Worm (Caenorhabditis elegans) whole organism, L1 larva: ENCODE data around the gene emre-1.

Source experiments
- C04F5.9 ChIP-seq: sonication (generic microtip); optimal IDR thresholded peaks from 2 replicates; lab custom pipeline; 2016; ENCODE audit warnings: missing genetic modification characterization, missing compliant biosample characterization
- C16A3.4 ChIP-seq: fragments of 150-350 bp; optimal IDR thresholded peaks from 2 replicates; lab custom pipeline; 2014; ENCODE audit warnings: missing biosample characterization, missing genetic modification characterization
- aha-1 ChIP-seq: fragments of 150-350 bp; optimal IDR thresholded peaks from 2 replicates; lab custom pipeline; 2014; ENCODE audit warnings: missing biosample characterization, missing genetic modification characterization
- aly-2 ChIP-seq: fragments of 150-350 bp; optimal IDR thresholded peaks from 2 replicates; lab custom pipeline; 2014; ENCODE audit warnings: missing biosample characterization, missing genetic modification characterization
- ama-1 ChIP-seq: fragments of 150-350 bp; optimal IDR thresholded peaks from 2 replicates; lab custom pipeline; 2014
- blmp-1 ChIP-seq: fragments of 150-350 bp; optimal IDR thresholded peaks from 2 replicates; lab custom pipeline; 2014; ENCODE audit warnings: missing biosample characterization, missing genetic modification characterization
- ceh-82 ChIP-seq, 3 experiments: fragments of 150-350 bp in 1 of 3; sonication (generic microtip) in 2 of 3; optimal IDR thresholded peaks; 2 replicates each; lab custom pipeline; 2014 to 2017; ENCODE audit warnings: missing biosample characterization in 3 of 3, missing genetic modification characterization in 3 of 3
- ces-1 ChIP-seq: fragments of 150-350 bp; optimal IDR thresholded peaks from 2 replicates; lab custom pipeline; 2014; ENCODE audit warnings: missing biosample characterization, missing genetic modification reagents, missing genetic modification characterization
- dsc-1 ChIP-seq: sonication (generic microtip); optimal IDR thresholded peaks from 2 replicates; lab custom pipeline; 2016; ENCODE audit warnings: mild to moderate bottlenecking, missing genetic modification characterization, missing compliant biosample characterization
- efl-1 ChIP-seq, 4 experiments: fragments of 150-350 bp; optimal IDR thresholded peaks in 3 of 4; peaks in 1 of 4; 1 replicate in 1 of 4; 2 replicates in 3 of 4; lab custom pipeline; 2014; ENCODE audit warnings: missing biosample characterization in 2 of 4, missing genetic modification characterization in 2 of 4, missing genetic modification reagents in 2 of 4
- fkh-4 ChIP-seq: sonication (generic microtip); optimal IDR thresholded peaks from 2 replicates; lab custom pipeline; 2016; ENCODE audit warnings: missing compliant biosample characterization, missing genetic modification characterization, borderline replicate concordance
- fkh-8 ChIP-seq: sonication (generic microtip); optimal IDR thresholded peaks from 2 replicates; lab custom pipeline; 2016; ENCODE audit warnings: mild to moderate bottlenecking, missing genetic modification characterization, missing compliant biosample characterization
- fos-1 ChIP-seq: fragments of 150-350 bp; optimal IDR thresholded peaks from 2 replicates; lab custom pipeline; 2014; ENCODE audit warnings: missing biosample characterization, missing genetic modification characterization
- grh-1 ChIP-seq: fragments of 200-800 bp; sonication (Bioruptor generic); IDR thresholded peaks from 2 replicates; pipeline ENCODE4 v1.3.6; 2022; ENCODE audit warnings: missing genetic modification reagents, missing genetic modification characterization, missing compliant biosample characterization
- hlh-17 ChIP-seq: fragments of 200-800 bp; sonication (Bioruptor generic); optimal IDR thresholded peaks from 2 replicates; lab custom pipeline; 2018; ENCODE audit warnings: missing genetic modification characterization, mild to moderate bottlenecking, missing compliant biosample characterization, moderate library complexity, borderline replicate concordance
- lin-14 ChIP-seq: fragments of 200-800 bp; sonication (Bioruptor generic); optimal IDR thresholded peaks from 2 replicates; lab custom pipeline; 2018; ENCODE audit warnings: mild to moderate bottlenecking, missing genetic modification characterization, moderate library complexity, missing compliant biosample characterization
- lin-35 ChIP-seq, 2 experiments: fragments of 150-350 bp; optimal IDR thresholded peaks; 2 replicates each; lab custom pipeline; 2014; ENCODE audit warnings: missing biosample characterization in 2 of 2, missing genetic modification characterization in 2 of 2, missing genetic modification reagents in 2 of 2
- lsy-2 ChIP-seq, 2 experiments: fragments of 150-350 bp; optimal IDR thresholded peaks; 2 replicates each; lab custom pipeline; 2014; ENCODE audit warnings: missing biosample characterization in 2 of 2, missing genetic modification characterization in 2 of 2
- mab-9 ChIP-seq: fragments of 200-800 bp; sonication (Bioruptor generic); IDR thresholded peaks from 2 replicates; pipeline ENCODE4 v1.3.6; 2022; ENCODE audit warnings: missing genetic modification reagents, missing genetic modification characterization, missing compliant biosample characterization
- mef-2 ChIP-seq: fragments of 150-350 bp; optimal IDR thresholded peaks from 2 replicates; lab custom pipeline; 2014; ENCODE audit warnings: missing biosample characterization, missing genetic modification characterization
- mep-1 ChIP-seq: fragments of 150-350 bp; optimal IDR thresholded peaks from 2 replicates; lab custom pipeline; 2014; ENCODE audit warnings: missing biosample characterization, missing genetic modification characterization
- nhr-12 ChIP-seq: sonication (generic microtip); optimal IDR thresholded peaks from 2 replicates; lab custom pipeline; 2017; ENCODE audit warnings: missing biosample characterization, missing genetic modification characterization
- nhr-19 ChIP-seq: fragments of 200-800 bp; sonication (Bioruptor generic); conservative IDR thresholded peaks from 2 replicates; pipeline ENCODE4 v1.3.6; 2022; ENCODE audit warnings: missing genetic modification characterization, missing compliant biosample characterization
- nhr-20 ChIP-seq: sonication (generic microtip); optimal IDR thresholded peaks from 2 replicates; lab custom pipeline; 2016; ENCODE audit warnings: mild to moderate bottlenecking, missing genetic modification characterization, missing compliant biosample characterization
- nhr-47 ChIP-seq: sonication (generic microtip); optimal IDR thresholded peaks from 2 replicates; lab custom pipeline; 2016; ENCODE audit warnings: mild to moderate bottlenecking, missing genetic modification characterization, moderate library complexity, missing compliant biosample characterization
- nhr-71 ChIP-seq: sonication (generic microtip); optimal IDR thresholded peaks from 2 replicates; lab custom pipeline; 2016; ENCODE audit warnings: mild to moderate bottlenecking, missing genetic modification characterization, moderate library complexity, missing compliant biosample characterization
- nhr-76 ChIP-seq: sonication (generic microtip); optimal IDR thresholded peaks from 2 replicates; lab custom pipeline; 2017; ENCODE audit warnings: missing biosample characterization, missing genetic modification characterization
- nhr-84 ChIP-seq: sonication (generic microtip); optimal IDR thresholded peaks from 2 replicates; lab custom pipeline; 2017; ENCODE audit warnings: missing biosample characterization, missing genetic modification characterization
- nhr-85 ChIP-seq: sonication (generic microtip); peaks from one replicate; lab custom pipeline; 2016; ENCODE audit warnings: missing genetic modification characterization, inconsistent platforms, missing compliant biosample characterization
- nhr-90 ChIP-seq: sonication (generic microtip); optimal IDR thresholded peaks from 2 replicates; lab custom pipeline; 2016; ENCODE audit warnings: mild to moderate bottlenecking, missing genetic modification characterization, missing compliant biosample characterization; ENCODE audit not compliant: poor library complexity
- pag-3 ChIP-seq: sonication (generic microtip); optimal IDR thresholded peaks from 2 replicates; lab custom pipeline; 2017; ENCODE audit warnings: missing genetic modification characterization, mild to moderate bottlenecking, missing compliant biosample characterization, antibody characterized with exemption, borderline replicate concordance; ENCODE audit not compliant: insufficient read depth
- pax-3 ChIP-seq: fragments of 200-800 bp; sonication (Bioruptor generic); optimal IDR thresholded peaks from 2 replicates; lab custom pipeline; 2018; ENCODE audit warnings: mild to moderate bottlenecking, missing genetic modification characterization, moderate library complexity, missing compliant biosample characterization
- rnt-1 ChIP-seq: sonication (generic microtip); optimal IDR thresholded peaks from 2 replicates; lab custom pipeline; 2016; ENCODE audit warnings: mild to moderate bottlenecking, missing genetic modification characterization, moderate library complexity, missing compliant biosample characterization
- skn-1 ChIP-seq: fragments of 150-350 bp; optimal IDR thresholded peaks from 2 replicates; lab custom pipeline; 2014; ENCODE audit warnings: missing biosample characterization, missing genetic modification characterization
- snpc-4 ChIP-seq: fragments of 150-350 bp; optimal IDR thresholded peaks from 2 replicates; lab custom pipeline; 2014; ENCODE audit warnings: missing biosample characterization, missing genetic modification characterization
- snu-23 ChIP-seq: sonication (generic microtip); optimal IDR thresholded peaks from 2 replicates; lab custom pipeline; 2016; ENCODE audit warnings: missing genetic modification characterization, missing compliant biosample characterization
- sup-37 ChIP-seq: fragments of 200-800 bp; sonication (Bioruptor generic); optimal IDR thresholded peaks from 2 replicates; lab custom pipeline; 2018; ENCODE audit warnings: mild to moderate bottlenecking, missing genetic modification characterization, missing compliant biosample characterization
- swsn-7 ChIP-seq: sonication (generic microtip); optimal IDR thresholded peaks from 2 replicates; lab custom pipeline; 2016; ENCODE audit warnings: missing genetic modification characterization, missing compliant biosample characterization
- tbx-2 ChIP-seq: sonication (generic microtip); optimal IDR thresholded peaks from 2 replicates; lab custom pipeline; 2016; ENCODE audit warnings: missing genetic modification characterization, missing compliant biosample characterization
- tlp-1 ChIP-seq: fragments of 150-350 bp; optimal IDR thresholded peaks from 2 replicates; lab custom pipeline; 2014; ENCODE audit warnings: missing biosample characterization, missing genetic modification characterization
- unc-30 ChIP-seq: sonication (generic microtip); optimal IDR thresholded peaks from 2 replicates; lab custom pipeline; 2017; ENCODE audit warnings: missing biosample characterization, missing genetic modification characterization
- unc-86 ChIP-seq: sonication (generic microtip); optimal IDR thresholded peaks from 2 replicates; lab custom pipeline; 2016; ENCODE audit warnings: missing genetic modification characterization, missing compliant biosample characterization
- zip-4 ChIP-seq: fragments of 200-800 bp; sonication (Bioruptor generic); optimal IDR thresholded peaks from 2 replicates; lab custom pipeline; 2018; ENCODE audit warnings: mild to moderate bottlenecking, missing genetic modification characterization, moderate library complexity, missing compliant biosample characterization

The emre-1 gene

ce11 chrX:14976840-14977534 is 2.5 kb upstream of the emre-1 start:
- TF ChIP-seq lin-14 (GFP tag; lab: Kevin White, UChicago): no peak
- TF ChIP-seq aha-1 (tag; lab: Kevin White, UChicago): no peak
- TF ChIP-seq nhr-85 (tag; lab: Kevin White, UChicago): peak; percentile 7

- TF ChIP-seq lin-35 (GFP tag; optimal IDR thresholded peaks at IDR 0.05; lab: Kevin White, UChicago): peak in 1 of 2 experiments; percentile 2
- TF ChIP-seq zip-4 (GFP tag; lab: Kevin White, UChicago): no peak
- peak; percentile 38 for TF ChIP-seq nhr-71 (tag; lab: Kevin White, UChicago)
- TF ChIP-seq lin-14 (GFP tag; lab: Kevin White, UChicago): peak; percentile 53
- TF ChIP-seq nhr-20 (tag; lab: Kevin White, UChicago): peak; percentile 26
- no peak for TF ChIP-seq nhr-19 (GFP tag; lab: Robert Waterston, UW)
- TF ChIP-seq nhr-90 (tag; lab: Kevin White, UChicago): no peak
- peak; percentile 11 for TF ChIP-seq blmp-1 (tag; lab: Kevin White, UChicago)
- TF ChIP-seq aha-1 (tag; lab: Kevin White, UChicago): no peak
- peak; percentile 21 for TF ChIP-seq rnt-1
- TF ChIP-seq nhr-47: peak; percentile 36
- peak in 1 of 2 experiments; percentile 10 for TF ChIP-seq lsy-2 (tag; optimal IDR thresholded peaks at IDR 0.05; lab: Kevin White, UChicago)
- peak in 2 of 3 experiments; percentile 16 to 30 for TF ChIP-seq ceh-82 (tag; optimal IDR thresholded peaks at IDR 0.05; lab: Kevin White, UChicago)
- TF ChIP-seq nhr-85 (tag; lab: Kevin White, UChicago): peak; percentile 26
- TF ChIP-seq snu-23 (GFP tag; lab: Kevin White, UChicago): peak; percentile 43
- peak; percentile 26 for TF ChIP-seq fos-1 (tag; lab: Kevin White, UChicago)
- TF ChIP-seq ama-1 (lab: Kevin White, UChicago): peak; percentile 68
- peak; percentile 19 for TF ChIP-seq tbx-2 (tag; lab: Kevin White, UChicago)
- no peak for TF ChIP-seq tlp-1 (tag; lab: Kevin White, UChicago)
- TF ChIP-seq sup-37 (GFP tag; lab: Kevin White, UChicago): no peak
- TF ChIP-seq, all 84 proteins: peak for 14
Observed at ce11 chrX:14978756-14979155, 732 bp upstream of the emre-1 start.

- TF ChIP-seq ces-1 (no peak), efl-1 (optimal IDR thresholded peaks at IDR 0.05; lab: Kevin White, UChicago) (no peak), efl-1 (GFP tag; optimal IDR thresholded peaks at IDR 0.05 in 1 of 2; lab: Kevin White, UChicago) (peak in 1 of 2 experiments; percentile 85)
Observed at ce11 chrX:14982525-14982924, 3.0 kb downstream of the emre-1 start, which contains the start of gene plp-2. plp-2 (minus strand) TSS chrX:14982804.

- TF ChIP-seq hlh-17 (GFP tag; lab: Kevin White, UChicago) (no peak), efl-1 (optimal IDR thresholded peaks at IDR 0.05; lab: Kevin White, UChicago) (peak; percentile 47 to 58), efl-1 (GFP tag; optimal IDR thresholded peaks at IDR 0.05 in 1 of 2; lab: Kevin White, UChicago) (peak; percentile 22 to 95), pag-3 (tag; lab: Kevin White, UChicago) (no peak), fkh-4 (no peak), unc-30 (tag; lab: Kevin White, UChicago) (no peak), grh-1 (GFP tag; lab: Robert Waterston, UW) (no peak), swsn-7 (tag; lab: Kevin White, UChicago) (peak; percentile 70), nhr-12 (tag; lab: Kevin White, UChicago) (no peak), ama-1 (lab: Kevin White, UChicago) (peak; percentile 5), C04F5.9 (tag; lab: Kevin White, UChicago) (no peak), nhr-47 (peak; percentile 65), fkh-8 (peak; percentile 66), blmp-1 (tag; lab: Kevin White, UChicago) (peak; percentile 73), C16A3.4 (tag; lab: Kevin White, UChicago) (peak; percentile 79), snu-23 (GFP tag; lab: Kevin White, UChicago) (peak; percentile 88), nhr-71 (tag; lab: Kevin White, UChicago) (peak; percentile 84), dsc-1 (tag; lab: Kevin White, UChicago) (peak; percentile 14), pax-3 (tag; lab: Kevin White, UChicago) (no peak), zip-4 (GFP tag; lab: Kevin White, UChicago) (no peak), mab-9 (GFP tag; lab: Robert Waterston, UW) (no peak), skn-1 (tag; lab: Kevin White, UChicago) (peak; percentile 54), unc-86 (tag; lab: Kevin White, UChicago) (peak; percentile 53), ceh-82 (tag; optimal IDR thresholded peaks at IDR 0.05; lab: Kevin White, UChicago) (peak in 2 of 3 experiments; percentile 39 to 77), nhr-90 (tag; lab: Kevin White, UChicago) (peak; percentile 49), nhr-84 (tag; lab: Kevin White, UChicago) (no peak), nhr-76 (tag; lab: Kevin White, UChicago) (no peak), mef-2 (tag; lab: Kevin White, UChicago) (peak; percentile 10), snpc-4 (tag; lab: Kevin White, UChicago) (peak; percentile 64), aly-2 (tag; lab: Kevin White, UChicago) (no peak), mep-1 (tag; lab: Kevin White, UChicago) (peak; percentile 89)
Observed at ce11 chrX:14983274-14983673, 3.8 kb downstream of the emre-1 start, which contains the start of gene rbg-1. rbg-1 (plus strand) TSS chrX:14983533.
